Worm (Caenorhabditis elegans) whole organism, L1 larva: ENCODE measurements around the gene ugt-15.

ENCODE experiments used
- C04F5.9 ChIP-seq: sonication (generic microtip); optimal IDR thresholded peaks from 2 replicates; lab custom pipeline; 2016; ENCODE audit warnings: missing genetic modification characterization, missing compliant biosample characterization
- C16A3.4 ChIP-seq: fragments of 150-350 bp; optimal IDR thresholded peaks from 2 replicates; lab custom pipeline; 2014; ENCODE audit warnings: missing biosample characterization, missing genetic modification characterization
- C34B4.2 ChIP-seq: sonication (generic microtip); optimal IDR thresholded peaks from 2 replicates; lab custom pipeline; 2017; ENCODE audit warnings: mild to moderate bottlenecking, missing genetic modification characterization, missing compliant biosample characterization
- aly-2 ChIP-seq: fragments of 150-350 bp; optimal IDR thresholded peaks from 2 replicates; lab custom pipeline; 2014; ENCODE audit warnings: missing biosample characterization, missing genetic modification characterization
- ama-1 ChIP-seq: fragments of 150-350 bp; optimal IDR thresholded peaks from 2 replicates; lab custom pipeline; 2014
- blmp-1 ChIP-seq: fragments of 150-350 bp; optimal IDR thresholded peaks from 2 replicates; lab custom pipeline; 2014; ENCODE audit warnings: missing biosample characterization, missing genetic modification characterization
- ceh-63 ChIP-seq: fragments of 200-800 bp; sonication (Bioruptor generic); optimal IDR thresholded peaks from 2 replicates; lab custom pipeline; 2018; ENCODE audit warnings: mild to moderate bottlenecking, missing genetic modification characterization, missing compliant biosample characterization
- ceh-8 ChIP-seq: fragments of 200-800 bp; sonication (Bioruptor generic); optimal IDR thresholded peaks from 2 replicates; lab custom pipeline; 2018; ENCODE audit warnings: mild to moderate bottlenecking, missing genetic modification characterization, moderate library complexity, missing compliant biosample characterization
- efl-1 ChIP-seq, 4 experiments: fragments of 150-350 bp; optimal IDR thresholded peaks in 3 of 4; peaks in 1 of 4; 1 replicate in 1 of 4; 2 replicates in 3 of 4; lab custom pipeline; 2014; ENCODE audit warnings: missing biosample characterization in 2 of 4, missing genetic modification characterization in 2 of 4, missing genetic modification reagents in 2 of 4
- egl-13 ChIP-seq: sonication (generic microtip); optimal IDR thresholded peaks from 2 replicates; lab custom pipeline; 2016; ENCODE audit warnings: missing genotype, missing genetic modification reagents, missing genetic modification characterization, missing compliant biosample characterization
- elt-2 ChIP-seq: sonication (generic microtip); optimal IDR thresholded peaks from 2 replicates; lab custom pipeline; 2016; ENCODE audit warnings: missing genetic modification characterization, mild to moderate bottlenecking, inconsistent platforms, missing compliant biosample characterization, missing genetic modification reagents
- elt-3 ChIP-seq, 6 experiments: fragments of 150-350 bp in 1 of 6; sonication (generic microtip); optimal IDR thresholded peaks; 2 replicates each; lab custom pipeline; 2017 to 2018; ENCODE audit warnings: missing biosample characterization in 6 of 6, missing genetic modification characterization in 6 of 6, inconsistent platforms in 1 of 6
- fkh-4 ChIP-seq: sonication (generic microtip); optimal IDR thresholded peaks from 2 replicates; lab custom pipeline; 2016; ENCODE audit warnings: missing compliant biosample characterization, missing genetic modification characterization, borderline replicate concordance
- grh-1 ChIP-seq: fragments of 200-800 bp; sonication (Bioruptor generic); IDR thresholded peaks from 2 replicates; pipeline ENCODE4 v1.3.6; 2022; ENCODE audit warnings: missing genetic modification reagents, missing genetic modification characterization, missing compliant biosample characterization
- hpl-2 ChIP-seq: fragments of 150-350 bp; optimal IDR thresholded peaks from 2 replicates; lab custom pipeline; 2014; ENCODE audit warnings: missing biosample characterization, missing genetic modification reagents, missing genetic modification characterization
- lin-15B ChIP-seq: fragments of 150-350 bp; sonication (generic microtip); optimal IDR thresholded peaks from 3 replicates; lab custom pipeline; 2014; ENCODE audit warnings: missing biosample characterization, missing genetic modification characterization
- lin-35 ChIP-seq, 2 experiments: fragments of 150-350 bp; optimal IDR thresholded peaks; 2 replicates each; lab custom pipeline; 2014; ENCODE audit warnings: missing biosample characterization in 2 of 2, missing genetic modification characterization in 2 of 2, missing genetic modification reagents in 2 of 2
- lin-39 ChIP-seq: fragments of 150-350 bp; optimal IDR thresholded peaks from 2 replicates; lab custom pipeline; 2014; ENCODE audit warnings: missing biosample characterization, missing genetic modification reagents, missing genetic modification characterization
- lir-3 ChIP-seq: sonication (generic microtip); optimal IDR thresholded peaks from 2 replicates; lab custom pipeline; 2016; ENCODE audit warnings: mild to moderate bottlenecking, missing genetic modification characterization, moderate library complexity, missing compliant biosample characterization; ENCODE audit not compliant: poor library complexity
- lsy-2 ChIP-seq, 2 experiments: fragments of 150-350 bp; optimal IDR thresholded peaks; 2 replicates each; lab custom pipeline; 2014; ENCODE audit warnings: missing biosample characterization in 2 of 2, missing genetic modification characterization in 2 of 2
- mab-9 ChIP-seq: fragments of 200-800 bp; sonication (Bioruptor generic); IDR thresholded peaks from 2 replicates; pipeline ENCODE4 v1.3.6; 2022; ENCODE audit warnings: missing genetic modification reagents, missing genetic modification characterization, missing compliant biosample characterization
- mef-2 ChIP-seq: fragments of 150-350 bp; optimal IDR thresholded peaks from 2 replicates; lab custom pipeline; 2014; ENCODE audit warnings: missing biosample characterization, missing genetic modification characterization
- nhr-20 ChIP-seq: sonication (generic microtip); optimal IDR thresholded peaks from 2 replicates; lab custom pipeline; 2016; ENCODE audit warnings: mild to moderate bottlenecking, missing genetic modification characterization, missing compliant biosample characterization
- nhr-28 ChIP-seq: fragments of 150-350 bp; optimal IDR thresholded peaks from 2 replicates; lab custom pipeline; 2014; ENCODE audit warnings: missing biosample characterization, missing genetic modification characterization
- nhr-47 ChIP-seq: sonication (generic microtip); optimal IDR thresholded peaks from 2 replicates; lab custom pipeline; 2016; ENCODE audit warnings: mild to moderate bottlenecking, missing genetic modification characterization, moderate library complexity, missing compliant biosample characterization
- nhr-76 ChIP-seq: sonication (generic microtip); optimal IDR thresholded peaks from 2 replicates; lab custom pipeline; 2017; ENCODE audit warnings: missing biosample characterization, missing genetic modification characterization
- nhr-77 ChIP-seq: fragments of 150-350 bp; optimal IDR thresholded peaks from 2 replicates; lab custom pipeline; 2014; ENCODE audit warnings: missing biosample characterization, missing genetic modification characterization
- nhr-85 ChIP-seq: sonication (generic microtip); peaks from one replicate; lab custom pipeline; 2016; ENCODE audit warnings: missing genetic modification characterization, inconsistent platforms, missing compliant biosample characterization
- nhr-90 ChIP-seq: sonication (generic microtip); optimal IDR thresholded peaks from 2 replicates; lab custom pipeline; 2016; ENCODE audit warnings: mild to moderate bottlenecking, missing genetic modification characterization, missing compliant biosample characterization; ENCODE audit not compliant: poor library complexity
- pax-3 ChIP-seq: fragments of 200-800 bp; sonication (Bioruptor generic); optimal IDR thresholded peaks from 2 replicates; lab custom pipeline; 2018; ENCODE audit warnings: mild to moderate bottlenecking, missing genetic modification characterization, moderate library complexity, missing compliant biosample characterization
- rnt-1 ChIP-seq: sonication (generic microtip); optimal IDR thresholded peaks from 2 replicates; lab custom pipeline; 2016; ENCODE audit warnings: mild to moderate bottlenecking, missing genetic modification characterization, moderate library complexity, missing compliant biosample characterization
- snpc-4 ChIP-seq: fragments of 150-350 bp; optimal IDR thresholded peaks from 2 replicates; lab custom pipeline; 2014; ENCODE audit warnings: missing biosample characterization, missing genetic modification characterization
- sup-37 ChIP-seq: fragments of 200-800 bp; sonication (Bioruptor generic); optimal IDR thresholded peaks from 2 replicates; lab custom pipeline; 2018; ENCODE audit warnings: mild to moderate bottlenecking, missing genetic modification characterization, missing compliant biosample characterization
- swsn-7 ChIP-seq: sonication (generic microtip); optimal IDR thresholded peaks from 2 replicates; lab custom pipeline; 2016; ENCODE audit warnings: missing genetic modification characterization, missing compliant biosample characterization
- tbx-2 ChIP-seq: sonication (generic microtip); optimal IDR thresholded peaks from 2 replicates; lab custom pipeline; 2016; ENCODE audit warnings: missing genetic modification characterization, missing compliant biosample characterization
- tlp-1 ChIP-seq: fragments of 150-350 bp; optimal IDR thresholded peaks from 2 replicates; lab custom pipeline; 2014; ENCODE audit warnings: missing biosample characterization, missing genetic modification characterization
- unc-30 ChIP-seq: sonication (generic microtip); optimal IDR thresholded peaks from 2 replicates; lab custom pipeline; 2017; ENCODE audit warnings: missing biosample characterization, missing genetic modification characterization
- vab-15 ChIP-seq: sonication (generic microtip); optimal IDR thresholded peaks from 2 replicates; lab custom pipeline; 2017; ENCODE audit warnings: missing genotype, mild to moderate bottlenecking, missing genetic modification characterization, missing compliant biosample characterization

ugt-15 gene

ce11 chrV:12871753-12872152 lies 44.4 kb downstream of the ugt-15 start, which contains the start of gene bus-19:
Gene bus-19 (plus strand): TSS chrV:12872053.
- TF ChIP-seq aly-2 (tag; lab: Kevin White, UChicago) (no peak), nhr-28 (tag; lab: Kevin White, UChicago) (no peak), snpc-4 (no peak), nhr-76 (no peak), nhr-85 (no peak), blmp-1 (tag; lab: Kevin White, UChicago) (no peak), grh-1 (GFP tag; lab: Robert Waterston, UW) (no peak), swsn-7 (no peak), C16A3.4 (tag; lab: Kevin White, UChicago) (no peak), nhr-90 (tag; lab: Kevin White, UChicago) (no peak)

- TF ChIP-seq C16A3.4 (tag; lab: Kevin White, UChicago), result no peak
- no peak for TF ChIP-seq nhr-47 (tag; lab: Kevin White, UChicago)
- TF ChIP-seq nhr-85, result peak; percentile 52
- no peak for TF ChIP-seq vab-15 (tag; lab: Kevin White, UChicago)
- TF ChIP-seq C34B4.2, result no peak
- TF ChIP-seq grh-1 (GFP tag; lab: Robert Waterston, UW), result no peak
- TF ChIP-seq blmp-1 (tag; lab: Kevin White, UChicago), result peak; percentile 89
- no peak for TF ChIP-seq aly-2 (tag; lab: Kevin White, UChicago)
- no peak for TF ChIP-seq unc-30 (tag; lab: Kevin White, UChicago)
- no peak for TF ChIP-seq pax-3 (tag; lab: Kevin White, UChicago)
- TF ChIP-seq elt-3 (tag; optimal IDR thresholded peaks at IDR 0.05; lab: Kevin White, UChicago), result no peak
- TF ChIP-seq lir-3, result no peak
- TF ChIP-seq ceh-8 (GFP tag; lab: Kevin White, UChicago), result no peak
- no peak for TF ChIP-seq sup-37 (GFP tag; lab: Kevin White, UChicago)
- no peak for TF ChIP-seq mef-2 (tag; lab: Kevin White, UChicago)
Measured at ce11 chrV:12875850-12876249, 48.5 kb downstream of the ugt-15 start.

- no peak for TF ChIP-seq nhr-47 (tag; lab: Kevin White, UChicago)
- no peak for TF ChIP-seq lsy-2 (tag; optimal IDR thresholded peaks at IDR 0.05; lab: Kevin White, UChicago)
- TF ChIP-seq nhr-20, result peak; percentile 2
- peak; percentile 71 for TF ChIP-seq elt-2
- TF ChIP-seq lin-35 (GFP tag; optimal IDR thresholded peaks at IDR 0.05; lab: Kevin White, UChicago), result peak in 1 of 2 experiments; percentile 40
Measured at ce11 chrV:12876708-12877107, 49.4 kb downstream of the ugt-15 start.

ce11 chrV:12877579-12877978 lies 50.3 kb downstream of the ugt-15 start:
- TF ChIP-seq nhr-20, result no peak
- no peak for TF ChIP-seq nhr-77
- no peak for TF ChIP-seq fkh-4
- TF ChIP-seq tbx-2 (tag; lab: Kevin White, UChicago), result no peak
- TF ChIP-seq mab-9, result no peak
- TF ChIP-seq efl-1 (optimal IDR thresholded peaks at IDR 0.05; lab: Kevin White, UChicago), result no peak
- TF ChIP-seq efl-1 (GFP tag; optimal IDR thresholded peaks at IDR 0.05 in 1 of 2; lab: Kevin White, UChicago), result no peak
- no peak for TF ChIP-seq vab-15 (tag; lab: Kevin White, UChicago)
- TF ChIP-seq ceh-63 (GFP tag; lab: Kevin White, UChicago), result no peak
- TF ChIP-seq swsn-7, result no peak
- no peak for TF ChIP-seq ama-1
- TF ChIP-seq tlp-1 (tag; lab: Kevin White, UChicago), result no peak
- no peak for TF ChIP-seq rnt-1 (tag; lab: Kevin White, UChicago)
- no peak for TF ChIP-seq unc-30 (tag; lab: Kevin White, UChicago)
- TF ChIP-seq, all 84 proteins: peak for 0

ce11 chrV:12879349-12879748 lies 52.0 kb downstream of the ugt-15 start:
- TF ChIP-seq C04F5.9 (tag; lab: Kevin White, UChicago), result no peak
- TF ChIP-seq hpl-2 (GFP tag; lab: Kevin White, UChicago), result no peak
- TF ChIP-seq lin-39 (tag; lab: Kevin White, UChicago), result no peak
- peak; percentile 51 for TF ChIP-seq blmp-1 (tag; lab: Kevin White, UChicago)
- no peak for TF ChIP-seq lin-15B
- no peak for TF ChIP-seq egl-13 (tag; lab: Kevin White, UChicago)
- TF ChIP-seq, all 84 proteins: peak for 1
